Worm (Caenorhabditis elegans) whole organism, L4/young adult: Measurements from ENCODE around the gene mrck-1.

ENCODE experiments used
- W03F9.2 ChIP-seq: fragments of 150-350 bp; optimal IDR thresholded peaks from 2 replicates; lab custom pipeline; 2014; ENCODE audit warnings: missing biosample characterization, missing genetic modification characterization
- him-1 ChIP-seq: sonication (generic microtip); optimal IDR thresholded peaks from 2 replicates; lab custom pipeline; 2016; ENCODE audit warnings: missing genotype, missing genetic modification reagents, missing genetic modification characterization, missing compliant biosample characterization

- TF ChIP-seq him-1 (tag; lab: Kevin White, UChicago) = no peak
- no peak for TF ChIP-seq W03F9.2 (tag; lab: Kevin White, UChicago)
These were observed 21.5 kb upstream of the mrck-1 start, which contains the start of gene K12B6.11 for ce11 chrV:6288607-6289006.
